Fruit fly (Drosophila melanogaster) whole organism, embryonic: Measurements from ENCODE around the gene Dph5.

Experiments
- Atf3 ChIP-seq: fragments of 200-800 bp; sonication (Bioruptor generic); optimal IDR thresholded peaks from 3 replicates; lab custom pipeline; 2016; ENCODE audit warnings: missing biosample characterization, missing genetic modification characterization
- CG10654 ChIP-seq: fragments of 200-800 bp; sonication (Bioruptor generic); optimal IDR thresholded peaks from 2 replicates; lab custom pipeline; 2016; ENCODE audit warnings: missing biosample characterization, missing genetic modification characterization
- CG10979 ChIP-seq: fragments of 200-800 bp; sonication (Bioruptor generic); optimal IDR thresholded peaks from 2 replicates; lab custom pipeline; 2018; ENCODE audit warnings: missing biosample characterization, mild to moderate bottlenecking, missing genetic modification characterization, moderate library complexity
- CG12104 ChIP-seq: fragments of 200-800 bp; sonication (Bioruptor generic); optimal IDR thresholded peaks from 3 replicates; lab custom pipeline; 2016; ENCODE audit warnings: missing biosample characterization, missing genetic modification characterization
- CG14667 ChIP-seq: fragments of 200-800 bp; sonication (Bioruptor generic); IDR thresholded peaks from 2 replicates; pipeline ENCODE4 v1.3.6; 2022; ENCODE audit warnings: missing biosample characterization, missing genetic modification characterization
- CG14710 ChIP-seq: fragments of 200-800 bp; sonication (Bioruptor generic); optimal IDR thresholded peaks from 3 replicates; lab custom pipeline; 2019; ENCODE audit warnings: missing biosample characterization, mild to moderate bottlenecking, missing genetic modification characterization, moderate library complexity
- CG15601 ChIP-seq: fragments of 200-800 bp; sonication (Bioruptor generic); optimal IDR thresholded peaks from 3 replicates; lab custom pipeline; 2019; ENCODE audit warnings: missing biosample characterization, mild to moderate bottlenecking, missing genetic modification characterization, moderate library complexity
- CG16779 ChIP-seq: fragments of 200-800 bp; sonication (Bioruptor generic); IDR thresholded peaks from 2 replicates; pipeline ENCODE4 v1.3.6; 2022; ENCODE audit warnings: missing biosample characterization, missing genetic modification characterization
- CG17186 ChIP-seq: fragments of 200-800 bp; sonication (Bioruptor generic); optimal IDR thresholded peaks from 3 replicates; lab custom pipeline; 2017; ENCODE audit warnings: missing biosample characterization, missing genetic modification reagents, missing genetic modification characterization
- CG17912 ChIP-seq: fragments of 200-800 bp; sonication (Bioruptor generic); optimal IDR thresholded peaks from 2 replicates; lab custom pipeline; 2018; ENCODE audit warnings: missing biosample characterization, mild to moderate bottlenecking, missing genetic modification characterization
- CG18262 ChIP-seq: fragments of 200-800 bp; optimal IDR thresholded peaks from 3 replicates; lab custom pipeline; 2019; ENCODE audit warnings: missing biosample characterization, mild to moderate bottlenecking, missing genetic modification characterization, moderate library complexity
- CG2199 ChIP-seq: fragments of 200-800 bp; sonication (Bioruptor generic); IDR thresholded peaks from 3 replicates; pipeline ENCODE4 v1.3.6; 2022; ENCODE audit warnings: missing biosample characterization, missing genetic modification characterization
- CG2202 ChIP-seq: fragments of 200-800 bp; sonication (Bioruptor generic); optimal IDR thresholded peaks from 2 replicates; lab custom pipeline; 2018; ENCODE audit warnings: missing biosample characterization, mild to moderate bottlenecking, missing genetic modification characterization
- CG32767 ChIP-seq: fragments of 200-800 bp; sonication (Bioruptor generic); IDR thresholded peaks from 2 replicates; pipeline ENCODE4 v1.3.6; 2022; ENCODE audit warnings: missing biosample characterization, missing genetic modification characterization
- CG3726 ChIP-seq: fragments of 200-800 bp; sonication (Bioruptor generic); IDR thresholded peaks from 3 replicates; pipeline ENCODE4, ENCODE4 v1.3.6; 2022; ENCODE audit warnings: missing biosample characterization, missing genetic modification characterization
- CG3838 ChIP-seq: fragments of 200-800 bp; sonication (Bioruptor generic); optimal IDR thresholded peaks from 3 replicates; lab custom pipeline; 2016; ENCODE audit warnings: missing biosample characterization, missing genetic modification characterization
- CG4617 ChIP-seq: fragments of 200-800 bp; sonication (Bioruptor generic); optimal IDR thresholded peaks from 3 replicates; lab custom pipeline; 2016; ENCODE audit warnings: missing biosample characterization, missing genetic modification characterization, borderline replicate concordance
- CG6254 ChIP-seq: fragments of 200-800 bp; sonication (Bioruptor generic); optimal IDR thresholded peaks from 3 replicates; lab custom pipeline; 2017; ENCODE audit warnings: mild to moderate bottlenecking, missing biosample characterization, missing genetic modification reagents, missing genetic modification characterization
- CG6683 ChIP-seq: fragments of 200-800 bp; sonication (Bioruptor generic); optimal IDR thresholded peaks from 2 replicates; lab custom pipeline; 2017; ENCODE audit warnings: missing biosample characterization, mild to moderate bottlenecking, missing genetic modification characterization, missing genetic modification reagents
- CG6854 ChIP-seq: fragments of 200-800 bp; sonication (Bioruptor generic); optimal IDR thresholded peaks from 3 replicates; lab custom pipeline; 2017; ENCODE audit warnings: missing biosample characterization, mild to moderate bottlenecking, missing genetic modification characterization
- CG7928 ChIP-seq: fragments of 200-800 bp; sonication (Bioruptor generic); optimal IDR thresholded peaks from 2 replicates; lab custom pipeline; 2017; ENCODE audit warnings: missing biosample characterization, mild to moderate bottlenecking, missing genetic modification characterization
- CG8924 ChIP-seq: fragments of 200-800 bp; optimal IDR thresholded peaks from 3 replicates; lab custom pipeline; 2019; ENCODE audit warnings: missing biosample characterization, mild to moderate bottlenecking, missing genetic modification characterization, moderate library complexity
- CG9817 ChIP-seq: fragments of 200-800 bp; sonication (Bioruptor generic); optimal IDR thresholded peaks from 2 replicates; lab custom pipeline; 2018; ENCODE audit warnings: missing biosample characterization, mild to moderate bottlenecking, missing genetic modification characterization, moderate library complexity
- Dip2 ChIP-seq: fragments of 200-800 bp; sonication (Bioruptor generic); IDR thresholded peaks from 2 replicates; pipeline ENCODE4 v1.3.6; 2022; ENCODE audit warnings: missing biosample characterization, missing genetic modification characterization
- Drgx ChIP-seq: fragments of 200-800 bp; sonication (Bioruptor generic); IDR thresholded peaks from 2 replicates; pipeline ENCODE4 v1.3.6; 2022; ENCODE audit warnings: missing biosample characterization, missing genetic modification characterization
- Fer1 ChIP-seq: fragments of 200-800 bp; sonication (Bioruptor generic); optimal IDR thresholded peaks from 2 replicates; lab custom pipeline; 2017; ENCODE audit warnings: missing biosample characterization, mild to moderate bottlenecking, missing genetic modification characterization
- Hr78 ChIP-seq, 2 experiments: fragments of 200-800 bp in 1 of 2; fragments of >200 bp in 1 of 2; sonication (Bioruptor generic) in 1 of 2; optimal IDR thresholded peaks; 2 replicates each; lab custom pipeline; 2017 to 2019; ENCODE audit warnings: missing biosample characterization in 2 of 2, missing genetic modification characterization in 2 of 2, mild to moderate bottlenecking in 1 of 2, moderate library complexity in 1 of 2
- Hsf ChIP-seq: fragments of 200-800 bp; sonication (Bioruptor generic); optimal IDR thresholded peaks from 3 replicates; lab custom pipeline; 2016; ENCODE audit warnings: missing biosample characterization, missing genetic modification characterization
- Mad ChIP-seq: fragments of 200-800 bp; sonication (Bioruptor generic); optimal IDR thresholded peaks from 2 replicates; lab custom pipeline; 2016; ENCODE audit warnings: missing biosample characterization, missing genetic modification characterization
- Mes4 ChIP-seq: fragments of 200-800 bp; sonication (Bioruptor generic); optimal IDR thresholded peaks from 2 replicates; lab custom pipeline; 2016; ENCODE audit warnings: missing biosample characterization, missing genetic modification characterization
- Nf-YA ChIP-seq: fragments of 200-800 bp; sonication (Bioruptor generic); IDR thresholded peaks from 2 replicates; pipeline ENCODE4 v1.3.6; 2022; ENCODE audit warnings: missing biosample characterization, missing genetic modification characterization
- Nf-YB ChIP-seq: fragments of 200-800 bp; sonication (Bioruptor generic); optimal IDR thresholded peaks from 3 replicates; lab custom pipeline; 2019; ENCODE audit warnings: missing biosample characterization, mild to moderate bottlenecking, missing genetic modification characterization, moderate library complexity
- ara ChIP-seq: fragments of 200-800 bp; sonication (Bioruptor generic); IDR thresholded peaks from 2 replicates; pipeline ENCODE4 v1.3.6; 2022; ENCODE audit warnings: missing biosample characterization, missing genetic modification characterization
- cad ChIP-seq: fragments of >200 bp; optimal IDR thresholded peaks from 2 replicates; lab custom pipeline; 2017; ENCODE audit warnings: missing biosample characterization, missing genetic modification characterization
- cwo ChIP-seq: fragments of 200-800 bp; sonication (Bioruptor generic); optimal IDR thresholded peaks from 3 replicates; lab custom pipeline; 2017; ENCODE audit warnings: missing biosample characterization, missing genetic modification characterization, mild to moderate bottlenecking, moderate library complexity, missing genetic modification reagents
- ewg ChIP-seq: fragments of 200-800 bp; sonication (Bioruptor generic); optimal IDR thresholded peaks from 3 replicates; lab custom pipeline; 2017; ENCODE audit warnings: mild to moderate bottlenecking, missing biosample characterization, missing genetic modification reagents, missing genetic modification characterization
- fd96Cb ChIP-seq: fragments of 200-800 bp; sonication (Bioruptor generic); optimal IDR thresholded peaks from 2 replicates; lab custom pipeline; 2018; ENCODE audit warnings: missing biosample characterization, mild to moderate bottlenecking, missing genetic modification characterization, moderate library complexity
- gfzf ChIP-seq: fragments of 200-800 bp; sonication (Bioruptor generic); optimal IDR thresholded peaks from 2 replicates; lab custom pipeline; 2016; ENCODE audit warnings: missing biosample characterization, mild to moderate bottlenecking, missing genetic modification characterization, moderate library complexity
- gsb-n ChIP-seq: fragments of 200-800 bp; sonication (Bioruptor generic); optimal IDR thresholded peaks from 3 replicates; lab custom pipeline; 2018; ENCODE audit warnings: missing biosample characterization, mild to moderate bottlenecking, missing genetic modification characterization
- insv ChIP-seq, 2 experiments: fragments of 200-800 bp; sonication (Bioruptor generic); optimal IDR thresholded peaks; 3 replicates each; lab custom pipeline; 2016 to 2018; ENCODE audit warnings: missing biosample characterization in 2 of 2, missing genetic modification characterization in 2 of 2
- knrl ChIP-seq: fragments of 200-800 bp; sonication (Bioruptor generic); IDR thresholded peaks from 3 replicates; pipeline ENCODE4 v1.3.6; 2022; ENCODE audit warnings: missing biosample characterization, missing genetic modification characterization; ENCODE audit not compliant: partially characterized antibody
- nmo ChIP-seq: fragments of 200-800 bp; sonication (Bioruptor generic); optimal IDR thresholded peaks from 2 replicates; lab custom pipeline; 2018; ENCODE audit warnings: missing biosample characterization, mild to moderate bottlenecking, missing genetic modification characterization, moderate library complexity
- rib ChIP-seq: fragments of 200-800 bp; sonication (Bioruptor generic); IDR thresholded peaks from 2 replicates; pipeline ENCODE4 v1.3.6; 2022; ENCODE audit warnings: missing biosample characterization, missing genetic modification characterization
- ro ChIP-seq: fragments of 200-800 bp; sonication (Bioruptor generic); IDR thresholded peaks from 2 replicates; pipeline ENCODE4 v1.3.6; 2022; ENCODE audit warnings: missing biosample characterization, missing genetic modification characterization
- sna ChIP-seq: fragments of 200-800 bp; sonication (Bioruptor generic); IDR thresholded peaks from 2 replicates; pipeline ENCODE4 v1.3.6; 2022; ENCODE audit warnings: missing biosample characterization, missing genetic modification characterization; ENCODE audit not compliant: partially characterized antibody
- sr ChIP-seq: fragments of 200-800 bp; sonication (Bioruptor generic); IDR thresholded peaks from 3 replicates; pipeline ENCODE4 v1.3.6; 2022; ENCODE audit warnings: missing biosample characterization, missing genetic modification characterization
- tin ChIP-seq: fragments of 200-800 bp; sonication (Bioruptor generic); optimal IDR thresholded peaks from 3 replicates; lab custom pipeline; 2016; ENCODE audit warnings: missing biosample characterization, missing genetic modification characterization
- tio ChIP-seq: fragments of 200-800 bp; sonication (Bioruptor generic); optimal IDR thresholded peaks from 2 replicates; lab custom pipeline; 2017; ENCODE audit warnings: missing biosample characterization, missing genetic modification characterization, inconsistent platforms
- toy ChIP-seq: fragments of 200-800 bp; sonication (Bioruptor generic); IDR thresholded peaks from 2 replicates; pipeline ENCODE4 v1.3.6; 2022; ENCODE audit warnings: missing biosample characterization, missing genetic modification characterization
- tx ChIP-seq: fragments of 200-800 bp; sonication (Bioruptor generic); optimal IDR thresholded peaks from 2 replicates; lab custom pipeline; 2016; ENCODE audit warnings: missing biosample characterization, missing genetic modification characterization
- usp ChIP-seq: fragments of >200 bp; optimal IDR thresholded peaks from 2 replicates; lab custom pipeline; 2017; ENCODE audit warnings: missing biosample characterization, missing genetic modification characterization

The Dph5 gene

DNA sequence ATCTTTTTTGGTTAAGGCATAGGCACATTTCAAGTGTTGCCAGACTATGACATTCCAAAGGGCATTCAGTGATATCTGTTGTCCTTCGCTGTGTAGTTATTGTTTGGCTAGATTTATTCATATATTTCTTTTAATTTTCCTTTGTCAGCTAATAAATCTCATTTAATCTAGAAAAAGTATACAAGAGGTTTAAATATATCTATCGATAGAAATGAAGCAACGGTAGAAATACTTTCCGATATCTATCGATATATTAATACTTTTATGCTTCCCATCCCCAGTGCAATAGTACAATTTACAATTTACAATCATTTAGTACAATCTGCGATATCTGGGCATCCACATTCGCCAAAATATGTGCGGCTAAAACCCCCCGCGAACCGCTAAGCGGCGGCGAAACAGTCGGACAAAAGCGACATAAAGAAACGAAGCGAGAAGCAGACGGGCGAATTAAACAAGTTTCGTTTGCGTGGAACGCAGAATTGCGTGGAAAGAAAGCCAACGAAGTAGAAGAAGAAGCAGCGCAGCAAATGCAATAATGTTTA is 4.5 kb upstream of the Dph5 start, which contains the start of gene Efa6 (continued):
- TF ChIP-seq toy (no peak), Hr78 (GFP tag; optimal IDR thresholded peaks at IDR 0.05; lab: Kevin White, UChicago) (no peak), CG10979 (tag; lab: Kevin White, UChicago) (peak; percentile 5), rib (GFP tag; lab: Robert Waterston, UW) (peak; percentile 54; the same call in 1 of the 2 replicates), ro (GFP tag; lab: Robert Waterston, UW) (no peak), CG15601 (tag; lab: Kevin White, UChicago) (peak; percentile 59), CG8924 (tag; lab: Kevin White, UChicago) (peak; percentile 92), cad (no peak), CG2202 (tag; lab: Kevin White, UChicago) (no peak), Drgx (no peak), tx (GFP tag; lab: Kevin White, UChicago) (peak; percentile 21), sr (GFP tag; lab: Robert Waterston, UW) (no peak), gfzf (GFP tag; lab: Kevin White, UChicago) (peak; percentile 22), CG3838 (GFP tag; lab: Kevin White, UChicago) (no peak), knrl (GFP tag; lab: Robert Waterston, UW) (peak; percentile 97), tio (GFP tag; lab: Kevin White, UChicago) (no peak), Dip2 (GFP tag; lab: Robert Waterston, UW) (no peak), cwo (GFP tag; lab: Kevin White, UChicago) (peak; percentile 4), CG7928 (GFP tag; lab: Kevin White, UChicago) (peak; percentile 23), CG16779 (no peak), CG6254 (no peak), gsb-n (tag; lab: Kevin White, UChicago) (peak; percentile 51), insv (GFP tag; optimal IDR thresholded peaks at IDR 0.05; lab: Kevin White, UChicago) (peak in 1 of 2 experiments; percentile 14), sna (GFP tag; lab: Robert Waterston, UW) (peak; percentile 98), nmo (peak; percentile 76), Hsf (GFP tag; lab: Kevin White, UChicago) (peak; percentile 57), ara (GFP tag; lab: Robert Waterston, UW) (no peak), ewg (GFP tag; lab: Kevin White, UChicago) (no peak), tin (GFP tag; lab: Kevin White, UChicago) (peak; percentile 54), Nf-YA (GFP tag; lab: Robert Waterston, UW) (no peak), Fer1 (peak; percentile 40), CG14710 (tag; lab: Kevin White, UChicago) (peak; percentile 90), CG17186 (GFP tag; lab: Kevin White, UChicago) (peak; percentile 46), Mes4 (GFP tag; lab: Kevin White, UChicago) (no peak), CG2199 (GFP tag; lab: Robert Waterston, UW) (no peak), CG6683 (GFP tag; lab: Kevin White, UChicago) (no peak), fd96Cb (tag; lab: Kevin White, UChicago) (peak; percentile 19), CG4617 (GFP tag; lab: Kevin White, UChicago) (peak; percentile 71), Atf3 (GFP tag; lab: Kevin White, UChicago) (no peak), CG9817 (tag; lab: Kevin White, UChicago) (peak; percentile 44), CG12104 (GFP tag; lab: Kevin White, UChicago) (peak; percentile 31), CG6854 (GFP tag; lab: Kevin White, UChicago) (no peak), Nf-YB (GFP tag; lab: Kevin White, UChicago) (no peak), usp (no peak), CG14667 (no peak), Mad (GFP tag; lab: Kevin White, UChicago) (no peak), CG17912 (GFP tag; lab: Kevin White, UChicago) (no peak), CG18262 (tag; lab: Kevin White, UChicago) (peak; percentile 51), CG32767 (GFP tag; lab: Robert Waterston, UW) (no peak), CG10654 (GFP tag; lab: Kevin White, UChicago) (peak; percentile 19), CG3726 (GFP tag; lab: Robert Waterston, UW) (no peak)
